Worm (Caenorhabditis elegans): ENCODE results near the gene oac-23.

ce11 chrIV:3862948-3863347, 18.3 kb upstream of the oac-23 start:
- TF ChIP-seq ref-1 (GFP tag; conservative IDR thresholded peaks at IDR 0.05) (no peak), T22C8.4 (GFP tag; IDR thresholded peaks at IDR 0.05) (no peak)
